Worm (Caenorhabditis elegans) whole organism, L2 larva: ENCODE results near the gene T16G1.4.

Experiments used
- R02D3.7 ChIP-seq: fragments of 150-350 bp; optimal IDR thresholded peaks from 2 replicates; lab custom pipeline; 2014; ENCODE audit warnings: missing biosample characterization, missing genetic modification characterization
- aly-2 ChIP-seq: fragments of 150-350 bp; optimal IDR thresholded peaks from 2 replicates; lab custom pipeline; 2014; ENCODE audit warnings: missing biosample characterization, missing genetic modification characterization
- ama-1 ChIP-seq: fragments of 150-350 bp; optimal IDR thresholded peaks from 2 replicates; lab custom pipeline; 2018; ENCODE audit warnings: inconsistent platforms
- blmp-1 ChIP-seq: sonication (generic microtip); optimal IDR thresholded peaks from 2 replicates; lab custom pipeline; 2017; ENCODE audit warnings: missing genetic modification characterization, mild to moderate bottlenecking, missing compliant biosample characterization, antibody characterized with exemption, moderate library complexity; ENCODE audit not compliant: insufficient read depth
- ceh-82 ChIP-seq: fragments of 150-350 bp; optimal IDR thresholded peaks from 2 replicates; lab custom pipeline; 2014; ENCODE audit warnings: missing biosample characterization, missing genetic modification characterization
- egl-27 ChIP-seq: sonication (generic microtip); optimal IDR thresholded peaks from 3 replicates; lab custom pipeline; 2017; ENCODE audit warnings: missing biosample characterization, missing genetic modification reagents, missing genetic modification characterization
- elt-1 ChIP-seq: fragments of 150-350 bp; optimal IDR thresholded peaks from 2 replicates; lab custom pipeline; 2014; ENCODE audit warnings: missing biosample characterization, missing genetic modification characterization
- mdl-1 ChIP-seq, 2 experiments: fragments of 150-350 bp in 1 of 2; sonication (generic microtip) in 1 of 2; optimal IDR thresholded peaks; 2 replicates each; lab custom pipeline; 2017; ENCODE audit warnings: missing biosample characterization in 2 of 2, missing genetic modification characterization in 2 of 2
- nhr-12 ChIP-seq: fragments of 150-350 bp; optimal IDR thresholded peaks from 2 replicates; lab custom pipeline; 2014; ENCODE audit warnings: missing biosample characterization, missing genetic modification characterization
- unc-39 ChIP-seq: fragments of 150-350 bp; optimal IDR thresholded peaks from 2 replicates; lab custom pipeline; 2014; ENCODE audit warnings: missing biosample characterization, missing genetic modification characterization
- unc-55 ChIP-seq: fragments of 150-350 bp; sonication (generic microtip); optimal IDR thresholded peaks from 3 replicates; lab custom pipeline; 2014; ENCODE audit warnings: missing biosample characterization, missing genetic modification reagents, missing genetic modification characterization
- ztf-1 ChIP-seq: fragments of 200-800 bp; sonication (Bioruptor generic); conservative IDR thresholded peaks from 2 replicates; pipeline ENCODE4 v1.3.6; 2022; ENCODE audit warnings: missing genetic modification characterization, missing compliant biosample characterization

DNA sequence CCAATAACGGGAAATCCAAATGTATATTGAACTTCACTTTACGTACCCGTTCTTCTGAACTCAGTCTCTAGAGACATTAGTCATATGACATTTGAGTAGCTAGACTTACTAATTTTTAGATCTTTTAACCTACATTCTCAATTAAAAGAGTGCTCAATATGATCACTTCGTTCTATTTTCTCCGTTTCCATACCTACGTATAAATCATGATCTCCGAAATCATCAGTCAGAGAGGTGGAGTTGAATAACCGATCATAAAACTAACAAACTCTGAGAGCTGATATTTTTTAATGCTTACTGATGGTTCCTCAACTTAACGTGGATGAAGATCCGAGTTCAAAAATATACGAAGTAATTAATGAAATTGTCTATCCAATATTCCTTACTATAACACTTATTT is 22.4 kb upstream of the T16G1.4 start, which contains the start of gene srd-35:
- TF ChIP-seq mdl-1 (tag; optimal IDR thresholded peaks at IDR 0.05; lab: Kevin White, UChicago) (no peak), aly-2 (tag; lab: Kevin White, UChicago) (no peak), ztf-1 (GFP tag; lab: Robert Waterston, UW) (no peak), elt-1 (tag; lab: Kevin White, UChicago) (no peak), nhr-12 (tag; lab: Kevin White, UChicago) (no peak), R02D3.7 (tag; lab: Kevin White, UChicago) (no peak), ceh-82 (no peak), unc-39 (tag; lab: Kevin White, UChicago) (no peak), ama-1 (no peak), egl-27 (no peak), blmp-1 (no peak), unc-55 (GFP tag; lab: Kevin White, UChicago) (no peak)
